Worm (Caenorhabditis elegans): ENCODE results near the gene sor-1.
A peak's percentile ranks its signal among the peaks of the same experiment; 100 is the strongest.

Gene sor-1

ce11 chrIII:8410747-8411146, 7.2 kb upstream of the sor-1 start:
- TF ChIP-seq ceh-6 (GFP tag; optimal IDR thresholded peaks at IDR 0.05), result no peak
- no peak for TF ChIP-seq sdc-2 (tag; optimal IDR thresholded peaks at IDR 0.05)
- no peak for TF ChIP-seq nhr-11 (tag; optimal IDR thresholded peaks at IDR 0.05)
- no peak for TF ChIP-seq pros-1 (tag; optimal IDR thresholded peaks at IDR 0.05)
- peak; percentile 30 for TF ChIP-seq unc-55 (GFP tag; optimal IDR thresholded peaks at IDR 0.05)

- TF ChIP-seq sox-2 (GFP tag; IDR thresholded peaks at IDR 0.05), result no peak
- no peak for TF ChIP-seq pat-9 (tag; optimal IDR thresholded peaks at IDR 0.05)
- TF ChIP-seq ceh-30 (tag; optimal IDR thresholded peaks at IDR 0.05), result no peak
- no peak for TF ChIP-seq nhr-11 (tag; optimal IDR thresholded peaks at IDR 0.05)
- TF ChIP-seq C08G9.2 (tag; optimal IDR thresholded peaks at IDR 0.05), result no peak
- no peak for TF ChIP-seq hlh-6 (tag; optimal IDR thresholded peaks at IDR 0.05)
- TF ChIP-seq dve-1 (tag; optimal IDR thresholded peaks at IDR 0.05), result peak; percentile 27
- TF ChIP-seq sox-4 (tag; optimal IDR thresholded peaks at IDR 0.05), result no peak
- TF ChIP-seq hlh-15 (tag; optimal IDR thresholded peaks at IDR 0.05), result no peak
- TF ChIP-seq ceh-31 (tag; optimal IDR thresholded peaks at IDR 0.05), result peak; percentile 75
- no peak for TF ChIP-seq eyg-1 (tag; optimal IDR thresholded peaks at IDR 0.05)
- no peak for TF ChIP-seq sdc-2 (tag; optimal IDR thresholded peaks at IDR 0.05)
- peak; percentile 46 for TF ChIP-seq unc-42 (tag; optimal IDR thresholded peaks at IDR 0.05)
- TF ChIP-seq elt-2 (tag; optimal IDR thresholded peaks at IDR 0.05), result no peak
- no peak for TF ChIP-seq zip-5 (tag; optimal IDR thresholded peaks at IDR 0.05)
- no peak for TF ChIP-seq lin-11 (tag; optimal IDR thresholded peaks at IDR 0.05)
- no peak for TF ChIP-seq fax-1 (tag; optimal IDR thresholded peaks at IDR 0.05)
- no peak for TF ChIP-seq ceh-18 (tag; optimal IDR thresholded peaks at IDR 0.05)
- TF ChIP-seq ceh-45 (GFP tag; IDR thresholded peaks at IDR 0.05), result no peak
- no peak for TF ChIP-seq C38D4.7 (GFP tag; optimal IDR thresholded peaks at IDR 0.05)
- no peak for TF ChIP-seq fkh-6 (tag; optimal IDR thresholded peaks at IDR 0.05)
- no peak for TF ChIP-seq pha-2 (tag; optimal IDR thresholded peaks at IDR 0.05)
- no peak for TF ChIP-seq unc-3 (GFP tag; conservative IDR thresholded peaks at IDR 0.05)
- TF ChIP-seq unc-3 (tag; optimal IDR thresholded peaks at IDR 0.05), result peak; percentile 44
- TF ChIP-seq ztf-16 (tag; optimal IDR thresholded peaks at IDR 0.05), result no peak
- no peak for TF ChIP-seq pqm-1 (tag; optimal IDR thresholded peaks at IDR 0.05)
- peak; percentile 23 for TF ChIP-seq dmd-4 (tag; optimal IDR thresholded peaks at IDR 0.05; ENCODE audit: borderline replicate concordance)
- no peak for TF ChIP-seq fkh-10 (GFP tag; optimal IDR thresholded peaks at IDR 0.05)
- no peak for TF ChIP-seq gmeb-2 (tag; optimal IDR thresholded peaks at IDR 0.05)
- no peak for TF ChIP-seq ttx-3 (tag; optimal IDR thresholded peaks at IDR 0.05)
- no peak for TF ChIP-seq ceh-34 (tag; optimal IDR thresholded peaks at IDR 0.05)
- no peak for TF ChIP-seq ceh-24 (tag; optimal IDR thresholded peaks at IDR 0.05)
- TF ChIP-seq npax-4 (tag; optimal IDR thresholded peaks at IDR 0.05), result no peak
- TF ChIP-seq mec-3 (tag; optimal IDR thresholded peaks at IDR 0.05; ENCODE audit: borderline replicate concordance), result no peak
- TF ChIP-seq ets-4 (tag; optimal IDR thresholded peaks at IDR 0.05), result peak; percentile 13
- no peak for TF ChIP-seq unc-86 (tag; optimal IDR thresholded peaks at IDR 0.05)
- TF ChIP-seq syd-9 (tag; optimal IDR thresholded peaks at IDR 0.05), result no peak
- TF ChIP-seq pha-4 (tag; optimal IDR thresholded peaks at IDR 0.05), result no peak
- no peak for TF ChIP-seq K02D7.2 (tag; optimal IDR thresholded peaks at IDR 0.05)
- TF ChIP-seq tbx-2 (tag; optimal IDR thresholded peaks at IDR 0.05), result peak; percentile 12
- TF ChIP-seq ahr-1 (tag; optimal IDR thresholded peaks at IDR 0.05), result no peak
- TF ChIP-seq madf-2 (tag; optimal IDR thresholded peaks at IDR 0.05), result no peak
- TF ChIP-seq nfya-1 (tag; optimal IDR thresholded peaks at IDR 0.05), result peak; percentile 91
- no peak for TF ChIP-seq pax-1 (tag; optimal IDR thresholded peaks at IDR 0.05)
- peak; percentile 13 for TF ChIP-seq ceh-2 (tag; optimal IDR thresholded peaks at IDR 0.05)
- TF ChIP-seq ama-1 (optimal IDR thresholded peaks at IDR 0.05), result no peak
- no peak for TF ChIP-seq elt-4 (tag; optimal IDR thresholded peaks at IDR 0.05)
- peak; percentile 93 for TF ChIP-seq unc-55 (GFP tag; optimal IDR thresholded peaks at IDR 0.05)
- peak; percentile 67 for TF ChIP-seq ref-2 (tag; optimal IDR thresholded peaks at IDR 0.05)
- TF ChIP-seq ceh-6 (GFP tag; optimal IDR thresholded peaks at IDR 0.05), result no peak
- TF ChIP-seq ceh-19 (GFP tag; optimal IDR thresholded peaks at IDR 0.05), result no peak
Observed at ce11 chrIII:8411976-8412375, 6.0 kb upstream of the sor-1 start.

All from whole organism, late embryonic.